Fruit fly (Drosophila melanogaster): ENCODE results near the gene pad.

DNA sequence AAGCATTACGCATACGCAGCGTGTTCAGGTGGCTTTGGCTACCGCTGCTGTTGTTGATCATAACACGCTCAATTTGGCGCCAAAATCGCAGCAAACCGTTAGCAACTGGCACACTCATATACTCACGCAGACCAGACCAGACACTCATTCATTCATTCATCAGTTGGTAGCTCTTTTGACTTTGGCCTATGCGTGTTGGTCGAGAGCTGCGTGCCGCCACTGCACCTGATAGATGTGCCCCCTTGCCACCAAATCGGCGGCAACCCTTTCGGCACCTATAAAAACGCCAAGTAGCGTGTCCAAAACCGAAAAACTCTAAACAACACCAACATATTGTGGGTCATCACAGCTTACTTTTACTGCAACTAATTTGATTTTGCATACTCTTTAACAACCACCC, 52.4 kb downstream of the pad start:
- TF ChIP-seq CG8478 (optimal IDR thresholded peaks at IDR 0.05) (no peak), CTCF (optimal IDR thresholded peaks at IDR 0.05) (no peak)
